Worm (Caenorhabditis elegans) whole organism, L2 larva: Measurements from ENCODE around the gene nspb-10.

Experiments
- C34F6.9 ChIP-seq: fragments of 150-350 bp; optimal IDR thresholded peaks from 2 replicates; lab custom pipeline; 2014; ENCODE audit warnings: missing biosample characterization, missing genetic modification characterization
- aly-2 ChIP-seq: fragments of 150-350 bp; optimal IDR thresholded peaks from 2 replicates; lab custom pipeline; 2014; ENCODE audit warnings: missing biosample characterization, missing genetic modification characterization
- elt-3 ChIP-seq: sonication (generic microtip); optimal IDR thresholded peaks from 2 replicates; lab custom pipeline; 2017; ENCODE audit warnings: missing biosample characterization, missing genetic modification characterization
- lin-13 ChIP-seq: fragments of 150-350 bp; optimal IDR thresholded peaks from 2 replicates; lab custom pipeline; 2014; ENCODE audit warnings: missing biosample characterization, missing genetic modification reagents, missing genetic modification characterization
- ztf-11 ChIP-seq: sonication (generic microtip); optimal IDR thresholded peaks from 2 replicates; lab custom pipeline; 2017; ENCODE audit warnings: missing biosample characterization, missing genetic modification characterization

- TF ChIP-seq elt-3 (tag; lab: Kevin White, UChicago) (no peak), C34F6.9 (no peak), lin-13 (GFP tag; lab: Kevin White, UChicago) (no peak), aly-2 (tag; lab: Kevin White, UChicago) (no peak), ztf-11 (no peak)
These were observed 27.7 kb upstream of the nspb-10 start, which contains the start of gene mltn-9 for ce11 chrII:14615735-14616134.
